Fruit fly (Drosophila melanogaster): ENCODE results near the gene SamDC.

Gene SamDC

DNA sequence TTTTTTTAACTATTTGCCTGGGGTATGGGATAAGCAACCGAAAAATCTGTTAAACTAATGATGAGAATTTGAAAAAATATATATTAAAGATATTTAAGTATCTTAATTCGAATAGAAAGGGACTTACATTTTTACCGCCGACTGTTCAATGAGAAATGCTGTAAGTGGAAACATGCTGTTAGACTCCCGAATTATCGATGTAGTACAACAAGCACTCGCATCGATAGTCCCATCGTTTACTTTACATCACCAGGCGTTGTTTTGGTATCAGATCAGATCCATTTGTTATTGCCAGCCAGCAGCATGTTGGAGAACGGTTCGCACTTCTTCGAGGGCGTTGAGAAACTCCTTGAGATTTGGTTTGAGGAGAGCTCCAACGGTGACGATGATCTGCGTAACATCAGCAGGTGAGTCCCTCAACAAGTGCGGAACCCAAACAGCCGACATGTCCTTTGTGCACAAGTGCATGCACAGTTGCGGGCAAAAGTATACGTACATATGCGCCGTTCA, at the start of gene SamDC:
TSS of gene SamDC (plus strand) at position 246 of the 510 bp plus-strand sequence.
- no peak for TF ChIP-seq CG8478 (optimal IDR thresholded peaks at IDR 0.05)
- TF ChIP-seq CTCF (optimal IDR thresholded peaks at IDR 0.05): peak in 1 of 2 experiments; percentile 15

DNA sequence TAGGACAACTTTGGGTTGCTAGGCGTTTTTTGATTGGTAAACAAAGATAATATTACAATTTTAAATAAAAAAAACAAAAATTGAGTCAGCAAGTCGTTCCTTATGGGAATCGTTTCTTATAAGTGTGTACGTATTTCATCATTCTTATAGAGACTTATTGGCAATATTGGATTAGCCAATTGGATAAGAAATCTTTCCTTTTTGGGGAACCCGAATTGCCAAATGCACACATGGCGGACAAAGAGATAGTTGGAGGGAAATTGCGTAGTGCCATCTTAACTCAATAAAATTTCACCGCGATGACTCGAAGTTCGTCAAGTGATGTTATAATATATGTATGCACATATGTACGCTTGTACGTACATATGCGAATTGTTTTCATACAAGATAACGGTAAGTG, 48.0 kb upstream of the SamDC start:
- no peak for TF ChIP-seq CG8478 (optimal IDR thresholded peaks at IDR 0.05)
- TF ChIP-seq CTCF (optimal IDR thresholded peaks at IDR 0.05): no peak

DNA sequence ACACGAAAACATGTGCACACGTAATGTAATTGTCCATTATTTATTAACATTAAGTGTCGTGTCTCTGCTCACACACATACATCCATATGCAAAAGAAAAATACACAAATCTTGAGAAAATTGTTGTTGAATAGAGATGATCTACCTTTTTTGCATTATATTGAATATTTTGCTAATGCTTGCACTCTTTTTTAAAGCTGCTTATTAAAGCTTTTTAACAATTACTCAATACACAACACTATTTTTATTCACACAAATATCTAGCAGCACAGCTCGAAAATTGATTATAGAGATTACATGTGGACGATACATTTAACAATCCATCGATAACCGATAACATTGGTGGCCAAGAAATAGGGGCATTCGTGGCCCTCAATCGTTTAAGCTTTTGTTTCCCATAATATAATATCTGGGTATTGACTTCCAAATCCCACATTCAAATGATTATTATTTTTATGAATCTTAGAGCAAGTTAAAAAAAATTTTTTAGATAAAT, 47.1 kb upstream of the SamDC start, which contains the start of gene Ufd4:
TSS of gene Ufd4 (minus strand) at position 300 of the 495 bp plus-strand sequence.
- TF ChIP-seq CTCF (optimal IDR thresholded peaks at IDR 0.05) (no peak), CG8478 (optimal IDR thresholded peaks at IDR 0.05) (no peak)

DNA sequence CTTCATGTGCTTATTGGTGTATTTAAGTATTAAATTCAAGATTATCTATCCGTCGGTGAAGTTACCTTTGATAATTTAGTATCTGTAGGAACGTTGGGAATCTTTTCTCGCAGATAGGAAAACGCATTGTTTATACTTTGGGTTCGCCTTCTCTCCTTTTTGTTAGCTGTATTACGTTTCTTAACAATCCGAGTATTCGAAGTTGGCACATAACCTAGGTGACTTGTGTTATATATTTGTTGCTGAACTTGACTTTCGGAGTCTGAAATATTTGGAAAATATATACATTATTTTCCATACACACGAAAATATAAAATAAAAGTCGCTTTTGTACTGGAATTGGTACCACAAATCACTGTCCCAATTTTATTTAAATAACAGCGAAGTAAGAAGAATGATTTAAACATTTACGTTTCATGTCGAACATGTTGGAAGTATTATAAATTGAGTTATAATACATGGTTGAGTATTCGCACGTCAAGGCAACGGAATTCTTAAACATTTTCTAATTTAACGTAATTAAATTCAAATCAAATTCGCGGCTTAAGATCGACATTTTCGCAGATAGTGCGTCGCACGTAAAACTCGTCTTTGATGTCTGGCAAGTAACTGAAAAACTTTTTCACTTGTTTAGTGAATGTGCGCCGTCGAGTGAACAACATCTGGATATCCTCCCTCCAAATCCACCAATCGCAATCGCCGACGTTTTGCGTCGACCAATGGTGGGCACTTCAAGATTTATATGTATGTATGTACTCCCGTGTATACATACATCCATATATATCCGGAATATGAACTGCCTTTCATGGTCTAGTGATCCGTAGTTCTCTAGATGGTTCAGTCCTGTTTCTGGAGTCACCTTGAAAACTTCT, 44.2 kb upstream of the SamDC start, which contains the start of gene Hand:
TSS of gene Hand (minus strand) at position 588 of the 872 bp plus-strand sequence.
- TF ChIP-seq CTCF (optimal IDR thresholded peaks at IDR 0.05) (no peak), CG8478 (optimal IDR thresholded peaks at IDR 0.05) (no peak)

DNA sequence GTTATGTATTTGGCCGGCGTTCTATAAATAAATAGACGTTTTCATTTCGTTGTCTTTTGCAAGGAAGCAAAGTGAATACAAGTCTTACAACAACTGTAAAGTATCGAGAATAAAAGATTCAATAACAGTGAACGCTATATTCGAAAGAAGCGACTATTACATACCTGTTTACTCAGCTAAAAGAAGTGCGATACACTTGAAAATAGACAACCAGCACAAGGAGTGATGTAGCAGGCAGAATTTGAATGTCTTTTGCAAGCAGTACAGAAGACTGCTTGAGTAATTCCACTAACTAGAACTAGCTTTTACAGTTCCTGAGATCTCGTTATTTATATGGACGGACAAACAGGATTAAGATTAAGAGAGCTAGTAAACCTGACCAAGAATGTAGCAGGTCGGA, 41.0 kb upstream of the SamDC start:
- TF ChIP-seq CG8478 (optimal IDR thresholded peaks at IDR 0.05): no peak
- peak; percentile 19 to 40 for TF ChIP-seq CTCF (optimal IDR thresholded peaks at IDR 0.05)

DNA sequence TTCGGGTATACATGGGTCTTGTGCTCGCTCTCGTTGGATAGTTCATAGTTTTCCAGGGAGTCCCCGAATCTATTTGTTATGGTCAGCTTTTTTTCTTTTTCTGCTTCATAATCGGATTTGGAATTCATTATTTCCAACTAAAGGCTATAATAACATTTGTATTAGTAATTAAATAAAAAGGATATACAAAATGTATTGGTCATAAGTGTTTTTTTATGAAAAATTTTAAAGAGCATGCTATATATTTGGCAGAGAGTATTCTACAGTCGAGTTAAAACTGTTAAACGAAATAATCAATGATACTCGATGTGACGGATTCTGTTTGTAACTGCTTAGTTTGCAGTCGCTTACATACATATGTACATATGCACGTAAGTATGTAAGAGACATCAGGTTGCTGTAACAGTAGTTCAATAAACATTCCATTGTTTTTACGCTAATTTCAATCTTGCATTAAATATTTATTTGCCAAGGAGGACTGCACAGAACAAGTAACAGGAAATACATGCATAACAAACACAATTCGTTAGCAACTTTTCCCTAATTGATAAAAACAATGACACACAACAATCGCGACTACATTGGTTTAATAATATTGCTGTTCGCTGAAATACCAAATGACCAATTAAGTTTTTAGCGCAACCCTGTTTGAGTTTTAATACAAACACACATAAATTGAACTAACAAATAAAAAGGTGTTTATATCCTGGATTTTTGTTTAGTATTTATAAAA, 40.0 kb upstream of the SamDC start:
- no peak for TF ChIP-seq CG8478 (optimal IDR thresholded peaks at IDR 0.05)
- no peak for TF ChIP-seq CTCF (optimal IDR thresholded peaks at IDR 0.05)

DNA sequence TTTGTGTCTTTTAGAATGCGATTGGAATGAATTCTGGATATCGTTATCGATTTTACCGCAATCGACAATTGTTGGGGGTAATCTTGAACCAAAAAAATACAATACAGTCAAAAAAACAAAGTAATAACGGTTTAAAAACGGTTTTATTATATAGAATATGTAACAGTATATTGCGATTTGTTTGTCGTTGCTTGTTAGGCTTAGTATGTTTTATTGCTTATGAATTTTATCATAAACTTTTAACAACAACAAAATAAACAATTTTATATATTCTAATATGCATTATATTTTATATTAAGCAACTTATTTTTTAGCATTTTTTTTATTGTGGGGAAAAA, 39.5 kb upstream of the SamDC start, which contains the start of gene CYLD:
TSS of gene CYLD (minus strand) at position 38 of the 338 bp plus-strand sequence.
- TF ChIP-seq CTCF (optimal IDR thresholded peaks at IDR 0.05) (no peak), CG8478 (optimal IDR thresholded peaks at IDR 0.05) (no peak)

DNA sequence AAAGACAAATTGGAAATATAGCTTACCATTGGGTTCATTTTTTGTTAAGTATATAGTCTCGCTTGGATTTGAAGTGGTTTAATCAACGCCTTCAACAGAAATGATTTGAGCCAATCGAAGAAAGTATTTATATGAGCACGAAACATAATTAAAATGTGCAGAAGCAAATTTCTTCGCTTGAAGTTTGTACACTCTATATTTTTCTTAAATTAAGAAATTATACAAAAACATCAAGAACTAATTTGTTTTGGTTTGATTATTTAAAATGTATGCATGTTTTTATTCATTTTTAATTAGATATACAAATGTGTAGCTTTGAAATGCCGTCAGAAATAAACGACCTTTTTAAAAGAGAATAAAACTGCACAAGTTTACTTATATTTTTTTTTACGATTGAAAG, 37.3 kb upstream of the SamDC start, which contains the start of gene CG13138:
TSS of gene CG13138 (minus strand) at position 101 of the 400 bp plus-strand sequence.
- no peak for TF ChIP-seq CTCF (optimal IDR thresholded peaks at IDR 0.05)
- TF ChIP-seq CG8478 (optimal IDR thresholded peaks at IDR 0.05): no peak

DNA sequence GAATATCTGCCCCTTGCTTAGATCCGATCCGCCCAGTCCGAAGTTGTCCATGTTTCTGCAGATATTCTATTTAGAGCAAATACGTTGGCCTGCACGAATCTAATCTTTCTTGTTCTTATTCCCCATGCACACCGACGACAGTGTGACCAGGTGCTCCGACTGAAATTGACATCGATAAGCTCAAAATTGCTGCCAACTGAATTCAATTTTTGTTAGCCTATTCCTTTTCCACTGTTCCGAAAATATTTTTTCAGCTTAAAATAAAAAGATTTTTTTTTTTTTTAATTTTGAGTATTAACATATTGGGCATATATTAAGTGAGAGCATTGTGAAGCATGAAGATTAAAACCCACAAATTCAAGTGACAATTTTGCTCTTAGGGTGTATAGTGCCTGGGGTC, 35.5 kb upstream of the SamDC start, which contains the start of gene nmd:
TSS of gene nmd (minus strand) at position 162 of the 400 bp plus-strand sequence.
- no peak for TF ChIP-seq CG8478 (optimal IDR thresholded peaks at IDR 0.05)
- peak in 1 of 2 experiments; percentile 48 for TF ChIP-seq CTCF (optimal IDR thresholded peaks at IDR 0.05)

DNA sequence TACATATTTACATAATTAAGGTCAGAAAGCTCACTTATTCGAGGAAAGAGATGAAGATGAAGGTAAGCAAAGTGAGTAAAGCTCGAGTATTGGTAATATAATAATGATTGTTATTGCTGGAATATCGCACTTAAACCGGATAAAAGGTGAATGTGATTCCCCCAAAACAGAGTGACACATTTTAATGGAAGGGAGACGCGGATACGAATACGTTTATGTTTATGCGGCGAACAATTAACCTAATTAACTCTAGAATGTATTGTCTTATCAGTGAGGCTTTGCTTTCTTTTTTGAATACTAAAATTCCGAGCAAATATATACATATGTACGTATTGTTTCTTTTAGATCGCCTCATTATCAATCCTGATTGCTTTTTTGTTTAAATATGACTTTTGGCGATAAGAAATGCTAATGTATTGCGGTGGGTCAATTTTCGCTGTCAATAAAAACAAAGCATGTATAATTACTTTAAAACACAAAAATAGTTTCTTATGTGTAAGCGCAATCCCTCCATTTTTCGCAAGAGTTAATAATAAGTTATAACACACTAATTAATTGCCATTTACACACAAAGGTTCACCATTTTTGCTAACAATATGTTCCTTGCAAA, 33.6 kb upstream of the SamDC start:
- TF ChIP-seq CTCF (optimal IDR thresholded peaks at IDR 0.05): no peak
- TF ChIP-seq CG8478 (optimal IDR thresholded peaks at IDR 0.05): no peak

DNA sequence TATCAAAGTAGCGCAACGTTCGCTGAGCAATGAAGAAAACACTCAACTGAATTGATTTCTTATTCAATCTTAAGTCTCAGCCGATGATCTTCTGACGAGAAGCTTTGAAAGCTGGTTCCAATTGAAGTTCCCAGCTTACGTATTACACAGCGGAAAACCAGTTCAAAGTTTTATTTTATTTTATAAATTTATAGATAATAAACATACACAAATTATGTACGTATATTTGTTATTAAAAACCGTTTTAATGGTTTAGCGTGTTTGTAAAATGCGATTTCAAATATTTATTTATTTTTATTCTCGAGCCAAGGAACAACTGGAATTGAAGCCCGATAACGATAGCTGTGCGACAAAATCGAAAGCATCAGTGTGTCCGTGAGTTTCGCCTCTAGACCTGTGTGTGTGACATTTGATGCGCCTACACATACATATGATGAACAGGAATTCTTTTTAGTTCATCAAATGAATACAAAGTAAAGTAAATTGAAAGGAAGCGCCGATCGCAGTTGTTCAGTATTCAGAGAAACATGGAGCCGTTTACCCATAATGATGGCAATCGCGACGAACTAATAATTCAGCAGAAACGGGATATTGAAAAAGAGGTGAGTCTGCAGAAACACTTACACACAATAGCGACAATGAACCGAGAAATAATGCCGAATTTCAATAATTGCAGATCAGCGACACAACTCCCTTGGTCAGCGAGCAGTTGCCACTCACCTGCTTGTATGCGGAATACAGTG, 32.6 kb upstream of the SamDC start, which contains the start of the genes CG5390 and CG4968:
TSS of gene CG5390 (minus strand) at position 77 of the 743 bp plus-strand sequence.
TSS of gene CG4968 (plus strand) at position 405 of the 743 bp plus-strand sequence.
- no peak for TF ChIP-seq CG8478 (optimal IDR thresholded peaks at IDR 0.05)
- no peak for TF ChIP-seq CTCF (optimal IDR thresholded peaks at IDR 0.05)

DNA sequence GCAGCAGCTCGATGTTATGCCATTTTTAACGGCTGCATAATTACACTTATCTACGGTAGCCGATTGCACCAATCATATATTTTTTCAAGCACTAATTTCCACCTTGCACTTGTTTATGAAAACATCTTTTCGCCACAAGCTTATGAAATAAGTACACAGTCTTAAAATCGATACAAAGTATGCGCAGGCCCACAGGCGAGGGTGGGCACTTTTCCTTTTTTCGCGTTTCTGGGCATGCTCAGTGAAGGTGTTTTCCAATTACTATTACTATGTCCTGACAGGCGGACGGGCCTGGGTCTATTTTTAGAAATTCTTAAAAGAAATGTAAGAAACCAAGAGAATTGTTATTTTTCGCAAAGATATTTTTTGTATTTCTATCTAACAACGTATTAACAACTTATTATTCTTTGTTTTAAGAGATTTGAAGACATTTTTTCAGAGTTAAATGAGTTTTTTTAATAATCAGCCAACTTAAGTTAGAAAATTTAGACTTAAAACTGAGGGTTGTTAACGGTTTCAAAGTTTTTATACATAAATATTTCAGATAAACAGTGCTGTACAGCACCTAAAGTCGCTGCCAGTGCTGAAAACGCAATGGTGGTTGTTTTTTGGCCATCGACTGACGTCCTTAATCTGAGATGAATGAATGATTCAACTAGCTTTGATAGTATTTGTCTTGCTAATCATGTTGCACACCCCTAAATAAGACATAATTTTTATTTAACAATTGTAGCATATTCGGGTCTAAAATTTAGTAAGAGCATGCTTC, 28.5 kb upstream of the SamDC start, which contains the start of gene Cdk5alpha:
TSS of gene Cdk5alpha (minus strand) at position 343 of the 769 bp plus-strand sequence.
- TF ChIP-seq CG8478 (optimal IDR thresholded peaks at IDR 0.05) (no peak), CTCF (optimal IDR thresholded peaks at IDR 0.05) (no peak)

DNA sequence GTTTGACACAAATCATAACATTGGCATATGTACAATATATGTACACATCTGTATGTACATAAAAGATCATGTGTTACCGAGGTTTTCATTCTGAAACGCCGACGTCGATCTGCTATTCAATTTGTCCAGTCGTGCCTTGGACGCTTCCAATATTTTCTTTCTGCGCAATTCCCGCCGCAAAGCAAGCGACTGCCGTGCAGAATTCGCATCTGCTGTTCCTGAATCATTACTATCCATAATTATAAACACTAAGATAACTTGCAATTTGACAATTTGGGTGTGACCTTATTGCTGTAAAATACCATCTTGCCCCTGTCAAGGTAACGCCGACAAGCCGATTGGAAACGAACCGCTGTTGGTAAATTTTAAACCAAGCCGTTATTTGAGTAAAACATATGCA, 27.4 kb upstream of the SamDC start:
- TF ChIP-seq CTCF (optimal IDR thresholded peaks at IDR 0.05) (peak in 1 of 2 experiments; percentile 6), CG8478 (optimal IDR thresholded peaks at IDR 0.05) (no peak)

Data from S2 (cell line).